Worm (Caenorhabditis elegans) whole organism, L1 larva: ENCODE data around the gene F21C10.7.

Experiments
- elt-2 ChIP-seq: sonication (generic microtip); optimal IDR thresholded peaks from 2 replicates; lab custom pipeline; 2016; ENCODE audit warnings: missing genetic modification characterization, mild to moderate bottlenecking, inconsistent platforms, missing compliant biosample characterization, missing genetic modification reagents
- lin-35 ChIP-seq, 2 experiments: fragments of 150-350 bp; optimal IDR thresholded peaks; 2 replicates each; lab custom pipeline; 2014; ENCODE audit warnings: missing biosample characterization in 2 of 2, missing genetic modification characterization in 2 of 2, missing genetic modification reagents in 2 of 2

ce11 chrV:9095613-9096317, 16.8 kb upstream of the F21C10.7 start, which contains the start of gene F21C10.10:
- TF ChIP-seq lin-35 (GFP tag; optimal IDR thresholded peaks at IDR 0.05; lab: Kevin White, UChicago) (peak; percentile 58 to 87), elt-2 (tag; lab: Kevin White, UChicago) (peak; percentile 83)
